Worm (Caenorhabditis elegans) whole organism, late embryonic: ENCODE results near the gene Y46G5A.7.

Experiments used
- T23F11.4 ChIP-seq: fragments of 200-800 bp; sonication (Bioruptor generic); optimal IDR thresholded peaks from 2 replicates; lab custom pipeline; 2018; ENCODE audit warnings: mild to moderate bottlenecking, missing genetic modification characterization, missing compliant biosample characterization
- dmd-4 ChIP-seq: sonication (generic microtip); optimal IDR thresholded peaks from 2 replicates; lab custom pipeline; 2016; ENCODE audit warnings: borderline replicate concordance, missing genetic modification characterization, missing compliant biosample characterization
- eyg-1 ChIP-seq: sonication (generic microtip); optimal IDR thresholded peaks from 2 replicates; lab custom pipeline; 2016; ENCODE audit warnings: missing genotype, missing genetic modification characterization, missing compliant biosample characterization

ce11 chrII:12790392-12790791, 34.3 kb upstream of the Y46G5A.7 start:
- no peak for TF ChIP-seq dmd-4 (tag; lab: Kevin White, UChicago)
- TF ChIP-seq T23F11.4 (GFP tag; lab: Kevin White, UChicago) = no peak
- TF ChIP-seq eyg-1 (tag; lab: Kevin White, UChicago) = no peak
